Worm (Caenorhabditis elegans) whole organism, L1 larva: ENCODE data around the gene Y66C5A.1.

Experiments
- aly-2 ChIP-seq: fragments of 150-350 bp; optimal IDR thresholded peaks from 2 replicates; lab custom pipeline; 2014; ENCODE audit warnings: missing biosample characterization, missing genetic modification characterization
- ceh-63 ChIP-seq: fragments of 200-800 bp; sonication (Bioruptor generic); optimal IDR thresholded peaks from 2 replicates; lab custom pipeline; 2018; ENCODE audit warnings: mild to moderate bottlenecking, missing genetic modification characterization, missing compliant biosample characterization
- ces-1 ChIP-seq: fragments of 150-350 bp; optimal IDR thresholded peaks from 2 replicates; lab custom pipeline; 2014; ENCODE audit warnings: missing biosample characterization, missing genetic modification reagents, missing genetic modification characterization
- egl-27 ChIP-seq, 2 experiments: fragments of 150-350 bp in 1 of 2; sonication (generic microtip); optimal IDR thresholded peaks; 3 replicates each; lab custom pipeline; 2017 to 2018; ENCODE audit warnings: missing biosample characterization in 2 of 2, missing genetic modification characterization in 2 of 2, missing genetic modification reagents in 2 of 2
- fkh-4 ChIP-seq: sonication (generic microtip); optimal IDR thresholded peaks from 2 replicates; lab custom pipeline; 2016; ENCODE audit warnings: missing compliant biosample characterization, missing genetic modification characterization, borderline replicate concordance
- fos-1 ChIP-seq: fragments of 150-350 bp; optimal IDR thresholded peaks from 2 replicates; lab custom pipeline; 2014; ENCODE audit warnings: missing biosample characterization, missing genetic modification characterization
- lin-13 ChIP-seq: fragments of 150-350 bp; optimal IDR thresholded peaks from 2 replicates; lab custom pipeline; 2014; ENCODE audit warnings: missing biosample characterization, missing genetic modification reagents, missing genetic modification characterization
- nhr-11 ChIP-seq: fragments of 150-350 bp; optimal IDR thresholded peaks from 2 replicates; lab custom pipeline; 2014; ENCODE audit warnings: missing biosample characterization, missing genetic modification characterization
- nhr-237 ChIP-seq: fragments of 150-350 bp; optimal IDR thresholded peaks from 2 replicates; lab custom pipeline; 2014; ENCODE audit warnings: missing biosample characterization, missing genetic modification characterization
- nhr-47 ChIP-seq: sonication (generic microtip); optimal IDR thresholded peaks from 2 replicates; lab custom pipeline; 2016; ENCODE audit warnings: mild to moderate bottlenecking, missing genetic modification characterization, moderate library complexity, missing compliant biosample characterization
- nhr-76 ChIP-seq: sonication (generic microtip); optimal IDR thresholded peaks from 2 replicates; lab custom pipeline; 2017; ENCODE audit warnings: missing biosample characterization, missing genetic modification characterization
- rnt-1 ChIP-seq: sonication (generic microtip); optimal IDR thresholded peaks from 2 replicates; lab custom pipeline; 2016; ENCODE audit warnings: mild to moderate bottlenecking, missing genetic modification characterization, moderate library complexity, missing compliant biosample characterization

DNA sequence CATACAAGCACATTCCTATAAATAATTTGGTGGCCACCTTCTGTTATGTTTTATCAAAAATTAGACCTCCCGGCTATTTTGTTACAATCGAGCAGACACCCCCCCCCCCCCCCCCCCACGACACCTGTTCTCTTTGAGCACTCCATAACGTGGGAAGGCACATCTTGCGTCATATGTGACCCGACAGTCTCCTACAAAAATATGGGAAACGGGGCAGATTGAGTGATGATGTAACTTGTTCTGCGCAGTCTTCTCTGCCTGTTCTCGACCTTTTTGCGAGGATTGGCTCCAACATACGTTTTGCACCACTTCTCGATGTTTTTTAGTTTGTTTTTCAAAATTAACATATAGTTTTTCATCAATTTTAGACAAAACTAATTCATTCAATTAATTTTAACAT, 7.8 kb downstream of the Y66C5A.1 start:
- TF ChIP-seq ceh-63, result no peak
- no peak for TF ChIP-seq nhr-237 (tag; lab: Kevin White, UChicago)
- TF ChIP-seq egl-27 (tag; optimal IDR thresholded peaks at IDR 0.05; lab: Kevin White, UChicago), result no peak
- TF ChIP-seq aly-2 (tag; lab: Kevin White, UChicago), result no peak
- TF ChIP-seq fkh-4, result no peak
- no peak for TF ChIP-seq nhr-11
- no peak for TF ChIP-seq ces-1 (GFP tag; lab: Kevin White, UChicago)
- no peak for TF ChIP-seq fos-1 (tag; lab: Kevin White, UChicago)
- TF ChIP-seq lin-13 (GFP tag; lab: Kevin White, UChicago), result no peak
- TF ChIP-seq nhr-76 (tag; lab: Kevin White, UChicago), result no peak
- no peak for TF ChIP-seq nhr-47 (tag; lab: Kevin White, UChicago)
- TF ChIP-seq rnt-1, result no peak
